Fruit fly (Drosophila melanogaster) whole organism, pupa: ENCODE measurements around the gene CG8329.

Experiments used
- CG10348 ChIP-seq: fragments of 200-800 bp; sonication (Bioruptor generic); IDR thresholded peaks from 2 replicates; pipeline ENCODE4 v1.3.6; 2022; ENCODE audit warnings: missing biosample characterization, missing genetic modification characterization
- CG12605 ChIP-seq: fragments of 200-800 bp; sonication (Bioruptor generic); IDR thresholded peaks from 2 replicates; pipeline ENCODE4 v1.3.6; 2022; ENCODE audit warnings: missing biosample characterization, missing genetic modification characterization
- CG13204 ChIP-seq: fragments of 200-800 bp; sonication (Bioruptor generic); optimal IDR thresholded peaks from 2 replicates; lab custom pipeline; 2018; ENCODE audit warnings: missing biosample characterization, mild to moderate bottlenecking, missing genetic modification characterization, moderate library complexity
- CG15710 ChIP-seq: fragments of 200-800 bp; sonication (Bioruptor generic); optimal IDR thresholded peaks from 2 replicates; lab custom pipeline; 2018; ENCODE audit warnings: missing biosample characterization, mild to moderate bottlenecking, missing genetic modification characterization, moderate library complexity
- CG17806 ChIP-seq: fragments of 200-800 bp; sonication (Bioruptor generic); optimal IDR thresholded peaks from 2 replicates; lab custom pipeline; 2018; ENCODE audit warnings: missing biosample characterization, mild to moderate bottlenecking, missing genetic modification characterization, moderate library complexity
- CG34367 ChIP-seq: fragments of 200-800 bp; sonication (Bioruptor generic); optimal IDR thresholded peaks from 2 replicates; lab custom pipeline; 2018; ENCODE audit warnings: missing biosample characterization, mild to moderate bottlenecking, missing genetic modification characterization
- CG4496 ChIP-seq: fragments of 200-800 bp; sonication (Bioruptor generic); IDR thresholded peaks from 3 replicates; pipeline ENCODE4 v1.3.6; 2022; ENCODE audit warnings: missing biosample characterization, missing genetic modification characterization
- D1 ChIP-seq: fragments of 200-800 bp; sonication (Bioruptor generic); optimal IDR thresholded peaks from 2 replicates; lab custom pipeline; 2018; ENCODE audit warnings: missing biosample characterization, mild to moderate bottlenecking, missing genetic modification characterization, moderate library complexity
- EcR ChIP-seq: fragments of 200-800 bp; sonication (Bioruptor generic); optimal IDR thresholded peaks from 3 replicates; lab custom pipeline; 2019; ENCODE audit warnings: missing biosample characterization, missing genetic modification characterization, mild to moderate bottlenecking, moderate library complexity, missing genetic modification reagents
- Pif1A ChIP-seq: fragments of 200-800 bp; sonication (Bioruptor generic); optimal IDR thresholded peaks from 3 replicates; lab custom pipeline; 2016; ENCODE audit warnings: missing biosample characterization, missing genetic modification characterization
- fd96Ca ChIP-seq: fragments of 200-800 bp; sonication (Bioruptor generic); IDR thresholded peaks from 3 replicates; pipeline ENCODE4 v1.3.6; 2022; ENCODE audit warnings: missing biosample characterization, missing genetic modification characterization
- gl ChIP-seq: fragments of 200-800 bp; sonication (Bioruptor generic); optimal IDR thresholded peaks from 2 replicates; lab custom pipeline; 2018; ENCODE audit warnings: missing biosample characterization, mild to moderate bottlenecking, missing genetic modification characterization
- rn ChIP-seq: fragments of 200-800 bp; sonication (Bioruptor generic); IDR thresholded peaks from 2 replicates; pipeline ENCODE4 v1.3.6; 2022; ENCODE audit warnings: missing biosample characterization, missing genetic modification characterization

DNA sequence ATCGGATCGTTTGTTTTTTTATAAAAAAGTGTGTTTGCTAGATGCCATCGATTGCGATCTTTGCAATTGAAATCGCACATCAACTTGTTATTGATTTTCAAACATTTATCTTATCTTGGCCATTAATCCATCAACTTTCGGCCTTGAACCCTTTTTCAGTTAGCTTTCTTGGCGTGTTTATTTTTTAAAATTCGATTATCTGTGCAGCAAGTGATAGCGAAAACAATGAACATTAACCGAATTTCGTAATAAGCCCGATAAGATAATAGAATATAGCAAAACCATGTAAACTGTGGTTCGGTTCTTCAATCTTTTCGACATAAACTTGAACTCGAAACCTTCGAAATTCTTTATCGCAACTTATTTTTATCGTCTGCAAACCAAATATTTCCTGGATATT, 36.4 kb downstream of the CG8329 start:
- TF ChIP-seq CG12605 (GFP tag; lab: Robert Waterston, UW) (no peak), CG10348 (GFP tag; lab: Robert Waterston, UW) (no peak), rn (no peak), Pif1A (no peak), EcR (GFP tag; lab: Kevin White, UChicago) (no peak), CG4496 (GFP tag; lab: Robert Waterston, UW) (no peak), D1 (tag; lab: Kevin White, UChicago) (no peak), CG34367 (no peak), CG15710 (tag; lab: Kevin White, UChicago) (no peak), CG17806 (tag; lab: Kevin White, UChicago) (no peak), CG13204 (GFP tag; lab: Kevin White, UChicago) (no peak), gl (tag; lab: Kevin White, UChicago) (no peak), fd96Ca (GFP tag; lab: Robert Waterston, UW) (no peak)
